Worm (Caenorhabditis elegans): ENCODE measurements around the gene lin-2.
A peak's percentile ranks its signal among the peaks of the same experiment; 100 is the strongest.

The lin-2 gene

DNA sequence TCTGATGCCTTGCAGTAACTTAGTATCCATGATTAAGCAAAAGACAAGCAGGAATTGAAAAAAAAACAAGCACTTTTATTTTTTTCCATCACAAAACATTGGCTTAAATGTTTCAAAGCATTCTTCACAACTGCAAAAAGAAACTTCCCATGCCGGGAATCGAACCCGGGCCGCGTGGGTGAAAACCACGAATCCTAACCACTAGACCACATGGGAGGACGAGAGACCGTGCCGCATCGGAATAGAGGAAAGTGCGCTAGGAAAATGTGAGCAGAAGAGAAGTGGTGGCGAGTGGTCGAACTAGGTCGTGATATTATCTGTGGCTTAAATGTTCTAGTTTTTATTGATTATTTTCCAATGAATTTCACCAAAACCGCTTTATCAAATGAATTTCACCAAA, 46.3 kb downstream of the lin-2 start (continued):
- TF ChIP-seq syd-9 (tag; optimal IDR thresholded peaks at IDR 0.05) (peak; percentile 65), unc-42 (tag; optimal IDR thresholded peaks at IDR 0.05) (no peak), unc-3 (GFP tag; conservative IDR thresholded peaks at IDR 0.05) (no peak), unc-3 (tag; optimal IDR thresholded peaks at IDR 0.05) (peak; percentile 34), ceh-18 (tag; optimal IDR thresholded peaks at IDR 0.05) (peak; percentile 56), ceh-19 (GFP tag; optimal IDR thresholded peaks at IDR 0.05) (peak; percentile 32), rnt-1 (tag; optimal IDR thresholded peaks at IDR 0.05) (peak; percentile 53), hlh-13 (GFP tag; optimal IDR thresholded peaks at IDR 0.05) (no peak), pqm-1 (tag; optimal IDR thresholded peaks at IDR 0.05) (no peak), pha-2 (tag; optimal IDR thresholded peaks at IDR 0.05) (no peak), sdc-2 (tag; optimal IDR thresholded peaks at IDR 0.05) (peak; percentile 92), gmeb-2 (tag; optimal IDR thresholded peaks at IDR 0.05) (peak; percentile 46), ztf-16 (tag; optimal IDR thresholded peaks at IDR 0.05) (no peak), npax-4 (tag; optimal IDR thresholded peaks at IDR 0.05) (peak; percentile 15), hlh-30 (tag; optimal IDR thresholded peaks at IDR 0.05; ENCODE audit: insufficient read depth) (peak; percentile 36), fkh-10 (GFP tag; optimal IDR thresholded peaks at IDR 0.05) (peak; percentile 56), ceh-22 (tag; optimal IDR thresholded peaks at IDR 0.05) (no peak), nhr-11 (tag; optimal IDR thresholded peaks at IDR 0.05) (no peak), sox-2 (GFP tag; IDR thresholded peaks at IDR 0.05) (peak; percentile 33; the same call in 1 of the 2 replicates), ceh-34 (tag; optimal IDR thresholded peaks at IDR 0.05) (peak; percentile 38), C08G9.2 (tag; optimal IDR thresholded peaks at IDR 0.05) (peak; percentile 53), dve-1 (tag; optimal IDR thresholded peaks at IDR 0.05) (no peak), ahr-1 (tag; optimal IDR thresholded peaks at IDR 0.05) (peak; percentile 18), madf-2 (tag; optimal IDR thresholded peaks at IDR 0.05) (no peak), nfya-1 (tag; optimal IDR thresholded peaks at IDR 0.05) (peak; percentile 38), unc-86 (tag; optimal IDR thresholded peaks at IDR 0.05) (no peak), che-1 (tag; optimal IDR thresholded peaks at IDR 0.05) (peak; percentile 56), T23F11.4 (GFP tag; optimal IDR thresholded peaks at IDR 0.05) (peak; percentile 32), ceh-24 (tag; optimal IDR thresholded peaks at IDR 0.05) (no peak), eyg-1 (tag; optimal IDR thresholded peaks at IDR 0.05) (no peak)

DNA sequence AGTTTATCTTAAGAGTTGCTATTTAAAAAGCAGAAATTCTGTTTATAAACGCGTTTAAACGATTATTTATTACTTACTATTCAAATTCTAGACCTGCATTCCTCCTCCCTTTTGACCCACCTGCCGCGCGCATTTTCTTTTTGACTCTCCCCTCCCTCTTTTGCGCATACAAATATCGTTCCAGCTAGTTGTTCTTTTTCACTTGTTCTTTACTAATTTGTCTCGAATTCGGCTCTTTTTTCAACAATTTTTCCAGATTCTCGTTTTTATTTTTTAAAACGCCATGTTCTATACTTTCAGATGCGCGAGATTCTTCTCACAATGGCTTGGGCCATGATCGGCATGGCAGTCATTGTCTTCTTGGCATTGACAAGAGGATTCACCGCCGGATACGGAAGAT, 48.5 kb downstream of the lin-2 start, which contains the start of gene F19H6.4:
TSS of gene F19H6.4 (plus strand) at position 301 of the 400 bp plus-strand sequence.
- TF ChIP-seq rnt-1 (tag; optimal IDR thresholded peaks at IDR 0.05) (no peak), ceh-24 (tag; optimal IDR thresholded peaks at IDR 0.05) (no peak), gmeb-2 (tag; optimal IDR thresholded peaks at IDR 0.05) (no peak)

DNA sequence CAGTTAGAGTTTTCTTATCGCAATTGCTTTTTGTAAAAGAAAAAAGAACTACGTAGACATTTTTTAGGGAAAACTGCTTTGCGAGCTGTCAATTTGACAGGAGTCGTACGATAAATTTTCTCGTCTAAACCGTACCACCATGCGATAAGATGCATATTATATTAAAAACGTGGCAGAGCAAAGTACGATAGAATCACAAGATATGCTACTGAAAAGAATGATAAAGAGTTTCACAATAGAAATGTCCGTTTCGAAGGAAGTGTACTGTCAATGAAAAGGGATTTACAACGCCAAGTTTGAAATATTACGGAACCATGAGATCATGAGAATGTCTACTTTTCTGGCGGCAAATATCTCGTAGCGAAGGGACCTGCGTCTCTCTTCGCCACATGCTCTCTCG, 49.0 kb downstream of the lin-2 start, which contains the start of gene F19H6.5:
TSS of gene F19H6.5 (minus strand) at position 101 of the 400 bp plus-strand sequence.
- TF ChIP-seq hlh-13 (GFP tag; optimal IDR thresholded peaks at IDR 0.05) (no peak), hlh-6 (tag; optimal IDR thresholded peaks at IDR 0.05) (no peak), ztf-16 (tag; optimal IDR thresholded peaks at IDR 0.05) (no peak), dmd-4 (tag; optimal IDR thresholded peaks at IDR 0.05; ENCODE audit: borderline replicate concordance) (no peak), odd-2 (tag; optimal IDR thresholded peaks at IDR 0.05) (no peak), K09A11.1 (tag; optimal IDR thresholded peaks at IDR 0.05; ENCODE audit: insufficient read depth) (no peak)

DNA sequence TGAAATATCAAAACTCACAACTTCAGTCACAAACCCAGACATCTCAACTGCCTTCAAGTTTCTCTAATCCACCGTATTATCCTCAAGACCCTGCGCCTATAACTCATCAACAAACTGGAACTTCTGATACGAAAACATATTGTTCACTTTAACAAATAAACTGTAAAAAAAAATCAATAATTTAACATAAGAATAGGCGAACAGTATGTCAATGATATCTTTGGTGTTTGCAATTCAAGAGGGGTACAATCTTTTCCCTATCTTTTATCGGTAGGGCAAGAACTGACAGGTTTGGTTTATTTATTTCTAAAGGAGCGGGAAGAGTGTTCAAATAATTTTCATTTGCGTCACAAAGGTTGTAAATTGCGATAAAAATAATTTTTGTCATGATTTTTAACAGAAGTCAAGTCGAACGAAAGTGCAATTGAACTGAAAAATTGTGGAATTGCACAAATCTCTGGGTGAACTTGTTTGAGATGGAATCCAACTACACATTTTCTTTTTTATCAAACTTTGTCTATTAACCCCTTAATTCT, 50.8 kb downstream of the lin-2 start:
- TF ChIP-seq T23F11.4 (GFP tag; optimal IDR thresholded peaks at IDR 0.05), result no peak
- no peak for TF ChIP-seq pha-2 (tag; optimal IDR thresholded peaks at IDR 0.05)
- no peak for TF ChIP-seq fkh-6 (tag; optimal IDR thresholded peaks at IDR 0.05)
- TF ChIP-seq npax-4 (tag; optimal IDR thresholded peaks at IDR 0.05), result no peak
- no peak for TF ChIP-seq nhr-232 (tag; optimal IDR thresholded peaks at IDR 0.05)
- TF ChIP-seq pag-3 (tag; optimal IDR thresholded peaks at IDR 0.05; ENCODE audit: borderline replicate concordance), result no peak
- no peak for TF ChIP-seq lim-6 (tag; optimal IDR thresholded peaks at IDR 0.05)
- peak; percentile 20 for TF ChIP-seq pax-1 (tag; optimal IDR thresholded peaks at IDR 0.05)
- TF ChIP-seq rnt-1 (tag; optimal IDR thresholded peaks at IDR 0.05), result peak; percentile 85
- TF ChIP-seq mec-3 (tag; optimal IDR thresholded peaks at IDR 0.05; ENCODE audit: borderline replicate concordance), result no peak
- TF ChIP-seq pqm-1 (tag; optimal IDR thresholded peaks at IDR 0.05), result peak; percentile 33
- TF ChIP-seq hlh-13 (GFP tag; optimal IDR thresholded peaks at IDR 0.05), result no peak
- TF ChIP-seq ref-2 (tag; optimal IDR thresholded peaks at IDR 0.05), result no peak
- TF ChIP-seq ceh-34 (tag; optimal IDR thresholded peaks at IDR 0.05), result peak; percentile 67
- no peak for TF ChIP-seq lin-11 (tag; optimal IDR thresholded peaks at IDR 0.05)
- no peak for TF ChIP-seq ceh-24 (tag; optimal IDR thresholded peaks at IDR 0.05)
- no peak for TF ChIP-seq madf-2 (tag; optimal IDR thresholded peaks at IDR 0.05)
- TF ChIP-seq ceh-31 (tag; optimal IDR thresholded peaks at IDR 0.05), result peak; percentile 64
- TF ChIP-seq sox-4 (tag; optimal IDR thresholded peaks at IDR 0.05), result no peak
- TF ChIP-seq fax-1 (tag; optimal IDR thresholded peaks at IDR 0.05), result no peak
- TF ChIP-seq ceh-9 (tag; optimal IDR thresholded peaks at IDR 0.05), result no peak
- TF ChIP-seq nfya-1 (tag; optimal IDR thresholded peaks at IDR 0.05), result peak; percentile 87
- no peak for TF ChIP-seq sox-2 (GFP tag; IDR thresholded peaks at IDR 0.05)
